Fruit fly (Drosophila melanogaster): ENCODE measurements around the gene CG1971.

The CG1971 gene

dm6 chr3R:31805228-31805738 is at the start of gene CG1971, which contains the start of gene CG42233:
TSS of gene CG1971 (plus strand) at chr3R:31805468.
TSS of gene CG42233 (minus strand) at chr3R:31805278.
- no peak for TF ChIP-seq CG8478 (optimal IDR thresholded peaks at IDR 0.05)
- TF ChIP-seq EcR (GFP tag; optimal IDR thresholded peaks at IDR 0.05) = no peak
- no peak for TF ChIP-seq usp (GFP tag; optimal IDR thresholded peaks at IDR 0.05)
- no peak for TF ChIP-seq psq (optimal IDR thresholded peaks at IDR 0.05)
- TF ChIP-seq Dll (optimal IDR thresholded peaks at IDR 0.05) = no peak
- TF ChIP-seq pan (optimal IDR thresholded peaks at IDR 0.05) = no peak

- TF ChIP-seq usp (GFP tag; optimal IDR thresholded peaks at IDR 0.05) (no peak), Dll (optimal IDR thresholded peaks at IDR 0.05) (no peak), EcR (GFP tag; optimal IDR thresholded peaks at IDR 0.05) (no peak), psq (optimal IDR thresholded peaks at IDR 0.05) (no peak), pan (optimal IDR thresholded peaks at IDR 0.05) (no peak), CG8478 (optimal IDR thresholded peaks at IDR 0.05) (no peak)
Measured at dm6 chr3R:31758587-31759167, 46.6 kb upstream of the CG1971 start, which contains the start of gene CG2187. TSS of gene CG2187 (minus strand) at chr3R:31758637.

dm6 chr3R:31761529-31762009 is 43.7 kb upstream of the CG1971 start, which contains the start of gene Smvt:
TSS of gene Smvt (minus strand) at chr3R:31761579.
- TF ChIP-seq CG8478 (optimal IDR thresholded peaks at IDR 0.05) = no peak
- no peak for TF ChIP-seq Dll (optimal IDR thresholded peaks at IDR 0.05)
- no peak for TF ChIP-seq pan (optimal IDR thresholded peaks at IDR 0.05)
- no peak for TF ChIP-seq EcR (GFP tag; optimal IDR thresholded peaks at IDR 0.05)
- no peak for TF ChIP-seq usp (GFP tag; optimal IDR thresholded peaks at IDR 0.05)
- no peak for TF ChIP-seq psq (optimal IDR thresholded peaks at IDR 0.05)

- no peak for TF ChIP-seq EcR (GFP tag; optimal IDR thresholded peaks at IDR 0.05)
- TF ChIP-seq pan (optimal IDR thresholded peaks at IDR 0.05) = no peak
- no peak for TF ChIP-seq Dll (optimal IDR thresholded peaks at IDR 0.05)
- TF ChIP-seq usp (GFP tag; optimal IDR thresholded peaks at IDR 0.05) = no peak
- no peak for TF ChIP-seq CG8478 (optimal IDR thresholded peaks at IDR 0.05)
- TF ChIP-seq psq (optimal IDR thresholded peaks at IDR 0.05) = no peak
Measured at dm6 chr3R:31762672-31763071, 42.6 kb upstream of the CG1971 start.

- TF ChIP-seq pan (optimal IDR thresholded peaks at IDR 0.05) = no peak
- TF ChIP-seq CG8478 (optimal IDR thresholded peaks at IDR 0.05) = no peak
- no peak for TF ChIP-seq usp (GFP tag; optimal IDR thresholded peaks at IDR 0.05)
- no peak for TF ChIP-seq psq (optimal IDR thresholded peaks at IDR 0.05)
- TF ChIP-seq EcR (GFP tag; optimal IDR thresholded peaks at IDR 0.05) = no peak
- no peak for TF ChIP-seq Dll (optimal IDR thresholded peaks at IDR 0.05)
Measured at dm6 chr3R:31764672-31765071, 40.6 kb upstream of the CG1971 start, which contains the start of gene CG2150. TSS of gene CG2150 (minus strand) at chr3R:31764772.

- TF ChIP-seq usp (GFP tag; optimal IDR thresholded peaks at IDR 0.05) (no peak), pan (optimal IDR thresholded peaks at IDR 0.05) (no peak)
Measured at dm6 chr3R:31765145-31765544, 40.1 kb upstream of the CG1971 start.

dm6 chr3R:31767528-31767927 is 37.7 kb upstream of the CG1971 start:
- TF ChIP-seq pan (optimal IDR thresholded peaks at IDR 0.05) (no peak), psq (optimal IDR thresholded peaks at IDR 0.05) (no peak), usp (GFP tag; optimal IDR thresholded peaks at IDR 0.05) (no peak), CG8478 (optimal IDR thresholded peaks at IDR 0.05) (no peak), EcR (GFP tag; optimal IDR thresholded peaks at IDR 0.05) (no peak), Dll (optimal IDR thresholded peaks at IDR 0.05) (no peak)

- no peak for TF ChIP-seq pan (optimal IDR thresholded peaks at IDR 0.05)
- TF ChIP-seq usp (GFP tag; optimal IDR thresholded peaks at IDR 0.05) = no peak
- peak; percentile 10 for TF ChIP-seq Dll (optimal IDR thresholded peaks at IDR 0.05)
Measured at dm6 chr3R:31768198-31768597, 37.1 kb upstream of the CG1971 start.

dm6 chr3R:31771790-31772576 is 33.3 kb upstream of the CG1971 start, which contains the start of the genes betaGlu and sip3:
TSS of gene betaGlu (minus strand) at chr3R:31771848.
TSS of gene sip3 (plus strand) at chr3R:31772219.
- TF ChIP-seq usp (GFP tag; optimal IDR thresholded peaks at IDR 0.05) (no peak), CG8478 (optimal IDR thresholded peaks at IDR 0.05) (no peak), Dll (optimal IDR thresholded peaks at IDR 0.05) (no peak), EcR (GFP tag; optimal IDR thresholded peaks at IDR 0.05) (no peak), pan (optimal IDR thresholded peaks at IDR 0.05) (no peak), psq (optimal IDR thresholded peaks at IDR 0.05) (no peak)

dm6 chr3R:31776583-31777362 is 28.5 kb upstream of the CG1971 start, which contains the start of the genes CG2126 and faf:
TSS of gene CG2126 (minus strand) at chr3R:31776652.
TSS of gene faf (plus strand) at chr3R:31777020.
- no peak for TF ChIP-seq Dll (optimal IDR thresholded peaks at IDR 0.05)
- no peak for TF ChIP-seq CG8478 (optimal IDR thresholded peaks at IDR 0.05)
- no peak for TF ChIP-seq EcR (GFP tag; optimal IDR thresholded peaks at IDR 0.05)
- TF ChIP-seq usp (GFP tag; optimal IDR thresholded peaks at IDR 0.05) = no peak
- no peak for TF ChIP-seq psq (optimal IDR thresholded peaks at IDR 0.05)

dm6 chr3R:31777482-31778165 is 27.6 kb upstream of the CG1971 start:
- no peak for TF ChIP-seq pan (optimal IDR thresholded peaks at IDR 0.05)
- TF ChIP-seq usp (GFP tag; optimal IDR thresholded peaks at IDR 0.05) = no peak
- TF ChIP-seq EcR (GFP tag; optimal IDR thresholded peaks at IDR 0.05) = no peak
- TF ChIP-seq Dll (optimal IDR thresholded peaks at IDR 0.05) = peak; percentile 77
- no peak for TF ChIP-seq psq (optimal IDR thresholded peaks at IDR 0.05)
- no peak for TF ChIP-seq CG8478 (optimal IDR thresholded peaks at IDR 0.05)

All from whole organism.